Worm (Caenorhabditis elegans): ENCODE data around the gene K08D12.8.

DNA sequence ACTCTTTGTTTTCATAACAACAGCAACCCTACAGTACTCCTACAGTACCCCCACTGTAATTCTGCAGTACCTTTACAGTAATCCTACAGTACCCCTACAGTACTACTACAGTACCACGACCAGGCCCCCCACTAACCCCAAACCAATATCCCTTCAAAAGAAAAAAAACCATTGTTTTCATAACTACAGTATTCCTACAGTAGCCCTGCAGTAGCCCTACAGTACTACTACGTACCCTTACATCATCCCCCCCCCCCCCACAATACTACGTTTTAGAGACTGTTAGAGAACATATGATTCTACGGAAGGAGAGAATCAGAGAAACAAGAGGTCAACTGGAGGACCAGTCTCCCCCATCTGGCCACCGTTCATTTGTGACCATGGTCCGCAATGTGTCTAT is 27.5 kb downstream of the K08D12.8 start, which contains the start of gene Y41D4A.3:
- TF ChIP-seq tab-1 (GFP tag; IDR thresholded peaks at IDR 0.05) = no peak
- no peak for TF ChIP-seq ztf-23 (GFP tag; IDR thresholded peaks at IDR 0.05)
- no peak for TF ChIP-seq ref-1 (GFP tag; conservative IDR thresholded peaks at IDR 0.05)

Data from whole organism, midembryonic.